Worm (Caenorhabditis elegans) whole organism, midembryonic: ENCODE measurements around the gene R52.6.

Experiments
- T22C8.4 ChIP-seq: fragments of 200-800 bp; sonication (Bioruptor generic); IDR thresholded peaks from 2 replicates; pipeline ENCODE4 v1.3.6; 2022; ENCODE audit warnings: missing genetic modification characterization, missing compliant biosample characterization
- cog-1 ChIP-seq: sonication (generic microtip); optimal IDR thresholded peaks from 2 replicates; lab custom pipeline; 2016; ENCODE audit warnings: missing genetic modification characterization, missing compliant biosample characterization
- flt-1 ChIP-seq: fragments of 200-800 bp; sonication (Bioruptor generic); IDR thresholded peaks from 2 replicates; pipeline ENCODE4 v1.3.6; 2022; ENCODE audit warnings: missing genetic modification characterization, missing compliant biosample characterization
- klf-2 ChIP-seq: fragments of 200-800 bp; sonication (Bioruptor generic); conservative IDR thresholded peaks from 2 replicates; pipeline ENCODE4 v1.3.6; 2022; ENCODE audit warnings: missing genetic modification reagents, missing genetic modification characterization, missing compliant biosample characterization
- med-1 ChIP-seq: sonication (generic microtip); optimal IDR thresholded peaks from 2 replicates; lab custom pipeline; 2017; ENCODE audit warnings: missing genetic modification characterization, mild to moderate bottlenecking, missing compliant biosample characterization, antibody characterized with exemption, missing genetic modification reagents; ENCODE audit not compliant: insufficient read depth
- ref-1 ChIP-seq: fragments of 200-800 bp; sonication (Bioruptor generic); conservative IDR thresholded peaks from 2 replicates; pipeline ENCODE4 v1.3.6; 2022; ENCODE audit warnings: missing genetic modification reagents, missing genetic modification characterization, missing compliant biosample characterization
- tab-1 ChIP-seq: fragments of 200-800 bp; sonication (Bioruptor generic); IDR thresholded peaks from 2 replicates; pipeline ENCODE4 v1.3.6; 2022; ENCODE audit warnings: missing genetic modification characterization, missing compliant biosample characterization
- ztf-23 ChIP-seq: fragments of 200-800 bp; sonication (Bioruptor generic); IDR thresholded peaks from 2 replicates; pipeline ENCODE4 v1.3.6; 2022; ENCODE audit warnings: missing genetic modification reagents, missing genetic modification characterization, missing compliant biosample characterization
- ztf-29 ChIP-seq: fragments of 200-800 bp; sonication (Bioruptor generic); IDR thresholded peaks from 2 replicates; pipeline ENCODE4 v1.3.6; 2022; ENCODE audit warnings: missing genetic modification reagents, missing genetic modification characterization, missing compliant biosample characterization

DNA sequence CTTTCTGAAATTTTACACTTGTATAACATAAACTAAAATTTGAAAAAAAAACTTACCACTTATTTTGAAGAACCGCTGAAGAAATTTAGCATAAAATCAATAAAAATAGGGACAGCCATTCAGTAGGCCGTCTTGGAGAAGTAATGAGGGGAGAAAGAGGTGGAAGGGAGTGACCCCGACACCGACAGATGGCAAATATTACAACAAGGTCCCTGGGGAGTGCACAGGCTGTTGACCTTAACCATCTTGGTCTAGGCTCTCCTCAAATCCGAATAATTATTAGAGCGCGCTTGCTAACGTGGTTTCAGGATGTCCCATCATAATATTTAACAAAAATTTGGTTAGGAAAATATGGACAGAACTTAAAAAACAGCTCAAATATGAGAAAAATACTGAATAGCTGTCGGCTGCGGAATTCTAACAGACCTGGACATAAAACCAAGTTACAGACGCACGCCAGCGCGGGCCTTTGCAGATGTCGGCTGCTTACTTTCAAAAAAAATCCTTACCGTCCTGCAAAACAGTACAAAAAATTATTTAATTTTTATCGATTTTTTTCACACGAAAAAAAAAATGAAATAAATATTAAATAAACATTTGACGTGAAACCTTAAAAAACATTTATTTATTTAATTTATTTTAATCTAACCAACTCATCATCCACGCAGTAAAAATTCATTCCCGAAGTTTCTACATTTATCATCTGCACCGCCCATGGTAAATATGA is 17.8 kb downstream of the R52.6 start, which contains the start of gene T16A1.2:
- no peak for TF ChIP-seq med-1 (GFP tag; lab: Kevin White, UChicago)
- TF ChIP-seq T22C8.4 (GFP tag; lab: Robert Waterston, UW) = no peak
- TF ChIP-seq tab-1 (GFP tag; lab: Robert Waterston, UW) = no peak
- TF ChIP-seq ztf-23 = no peak
- no peak for TF ChIP-seq flt-1 (GFP tag; lab: Robert Waterston, UW)
- no peak for TF ChIP-seq klf-2
- no peak for TF ChIP-seq cog-1
- no peak for TF ChIP-seq ref-1 (GFP tag; lab: Robert Waterston, UW)
- no peak for TF ChIP-seq ztf-29
